Fruit fly (Drosophila melanogaster) whole organism, adult: ENCODE results near the gene CG10035.

ENCODE experiments used
- CG11617 ChIP-seq: fragments of 200-800 bp; sonication (Bioruptor generic); optimal IDR thresholded peaks from 2 replicates; lab custom pipeline; 2017; ENCODE audit warnings: mild to moderate bottlenecking, missing biosample characterization, missing genetic modification reagents, missing genetic modification characterization
- CG14711 ChIP-seq: fragments of 200-800 bp; sonication (Bioruptor generic); optimal IDR thresholded peaks from 2 replicates; lab custom pipeline; 2018; ENCODE audit warnings: missing biosample characterization, mild to moderate bottlenecking, missing genetic modification characterization, moderate library complexity
- CG1620 ChIP-seq: fragments of 200-800 bp; sonication (Bioruptor generic); optimal IDR thresholded peaks from 2 replicates; lab custom pipeline; 2016; ENCODE audit warnings: missing biosample characterization, missing genetic modification characterization
- CG5204 ChIP-seq: fragments of 200-800 bp; sonication (Bioruptor generic); optimal IDR thresholded peaks from 2 replicates; lab custom pipeline; 2016; ENCODE audit warnings: missing biosample characterization, missing genetic modification characterization
- CG7101 ChIP-seq: fragments of 200-800 bp; sonication (Bioruptor generic); optimal IDR thresholded peaks from 2 replicates; lab custom pipeline; 2018; ENCODE audit warnings: missing biosample characterization, mild to moderate bottlenecking, missing genetic modification characterization, moderate library complexity
- Clk ChIP-seq: fragments of 200-800 bp; sonication (Bioruptor generic); optimal IDR thresholded peaks from 2 replicates; lab custom pipeline; 2017; ENCODE audit warnings: missing biosample characterization, missing genetic modification characterization
- Mnt ChIP-seq: fragments of 200-800 bp; sonication (Bioruptor generic); optimal IDR thresholded peaks from 2 replicates; lab custom pipeline; 2016; ENCODE audit warnings: missing biosample characterization, mild to moderate bottlenecking, missing genetic modification characterization
- bab1 ChIP-seq: fragments of 200-800 bp; sonication (Bioruptor generic); optimal IDR thresholded peaks from 3 replicates; lab custom pipeline; 2019; ENCODE audit warnings: missing biosample characterization, mild to moderate bottlenecking, missing genetic modification characterization, moderate library complexity
- kay ChIP-seq: fragments of 200-800 bp; sonication (Bioruptor generic); peaks from one replicate; lab custom pipeline; 2016; ENCODE audit warnings: missing biosample characterization, missing genetic modification characterization, borderline replicate concordance
- ovo ChIP-seq: fragments of 200-800 bp; sonication (Bioruptor generic); optimal IDR thresholded peaks from 2 replicates; lab custom pipeline; 2016; ENCODE audit warnings: missing biosample characterization, missing genetic modification characterization
- toe ChIP-seq: fragments of 200-800 bp; sonication (Bioruptor generic); optimal IDR thresholded peaks from 2 replicates; lab custom pipeline; 2016; ENCODE audit warnings: missing biosample characterization, missing genetic modification characterization

DNA sequence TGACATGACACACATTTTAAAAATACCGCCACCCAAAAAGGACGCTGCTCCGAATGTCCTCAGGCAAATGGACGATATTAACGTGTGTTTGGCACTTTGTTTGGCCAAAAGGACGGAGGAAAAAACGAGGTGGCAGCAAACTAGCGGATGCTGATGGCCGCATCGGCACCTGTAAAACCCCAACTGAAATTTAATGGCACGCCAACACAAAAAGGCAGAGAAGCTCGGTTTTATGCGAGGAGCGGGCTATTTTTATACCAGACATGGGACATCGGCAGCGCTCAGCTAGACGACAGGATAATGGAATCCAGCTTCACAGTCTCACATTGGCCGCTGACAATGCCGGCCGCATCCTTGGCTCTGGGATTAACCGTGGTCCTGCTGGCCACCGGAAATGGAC, 3.5 kb upstream of the CG10035 start, which contains the start of gene Sol1:
- TF ChIP-seq bab1 (no peak), CG11617 (GFP tag; lab: Kevin White, UChicago) (no peak), CG5204 (GFP tag; lab: Kevin White, UChicago) (no peak), Mnt (no peak), CG14711 (tag; lab: Kevin White, UChicago) (no peak), CG1620 (no peak), Clk (GFP tag; lab: Kevin White, UChicago) (no peak), toe (no peak), kay (GFP tag; lab: Kevin White, UChicago) (no peak), CG7101 (tag; lab: Kevin White, UChicago) (no peak), ovo (GFP tag; lab: Kevin White, UChicago) (no peak)
